Fruit fly (Drosophila melanogaster) whole organism, embryonic: ENCODE results near the gene CG10324.

Experiments
- Atf3 ChIP-seq: fragments of 200-800 bp; sonication (Bioruptor generic); optimal IDR thresholded peaks from 3 replicates; lab custom pipeline; 2016; ENCODE audit warnings: missing biosample characterization, missing genetic modification characterization
- Bteb2 ChIP-seq: fragments of 200-800 bp; sonication (Bioruptor generic); optimal IDR thresholded peaks from 2 replicates; lab custom pipeline; 2016; ENCODE audit warnings: missing biosample characterization, missing genetic modification characterization
- CG11695 ChIP-seq: fragments of 200-800 bp; sonication (Bioruptor generic); IDR thresholded peaks from 3 replicates; pipeline ENCODE4 v1.3.6; 2022; ENCODE audit warnings: missing biosample characterization, missing genetic modification characterization
- CG11723 ChIP-seq: fragments of 200-800 bp; sonication (Bioruptor generic); optimal IDR thresholded peaks from 2 replicates; lab custom pipeline; 2017; ENCODE audit warnings: missing biosample characterization, mild to moderate bottlenecking, missing genetic modification characterization
- CG12391 ChIP-seq: fragments of 200-800 bp; sonication (Bioruptor generic); optimal IDR thresholded peaks from 3 replicates; lab custom pipeline; 2018; ENCODE audit warnings: missing biosample characterization, mild to moderate bottlenecking, missing genetic modification characterization, moderate library complexity
- CG13287 ChIP-seq: fragments of 200-800 bp; sonication (Bioruptor generic); IDR thresholded peaks from 2 replicates; pipeline ENCODE4 v1.3.6; 2022; ENCODE audit warnings: missing biosample characterization, missing genetic modification characterization; ENCODE audit not compliant: partially characterized antibody
- CG14667 ChIP-seq: fragments of 200-800 bp; sonication (Bioruptor generic); IDR thresholded peaks from 2 replicates; pipeline ENCODE4 v1.3.6; 2022; ENCODE audit warnings: missing biosample characterization, missing genetic modification characterization
- CG15011 ChIP-seq: fragments of 200-800 bp; sonication (Bioruptor generic); optimal IDR thresholded peaks from 3 replicates; lab custom pipeline; 2018; ENCODE audit warnings: missing biosample characterization, mild to moderate bottlenecking, missing genetic modification characterization
- CG30431 ChIP-seq: fragments of 200-800 bp; sonication (Bioruptor generic); optimal IDR thresholded peaks from 2 replicates; lab custom pipeline; 2017; ENCODE audit warnings: missing biosample characterization, missing genetic modification characterization
- CG3281 ChIP-seq: fragments of 200-800 bp; sonication (Bioruptor generic); optimal IDR thresholded peaks from 3 replicates; lab custom pipeline; 2017; ENCODE audit warnings: missing biosample characterization, mild to moderate bottlenecking, missing genetic modification characterization
- CG3407 ChIP-seq: fragments of 200-800 bp; sonication (Bioruptor generic); optimal IDR thresholded peaks from 2 replicates; lab custom pipeline; 2018; ENCODE audit warnings: missing biosample characterization, mild to moderate bottlenecking, missing genetic modification characterization
- CG4404 ChIP-seq: fragments of 200-800 bp; sonication (Bioruptor generic); IDR thresholded peaks from 2 replicates; pipeline ENCODE4 v1.3.6; 2022; ENCODE audit warnings: missing biosample characterization, missing genetic modification characterization
- CG5180 ChIP-seq: fragments of 200-800 bp; sonication (Bioruptor generic); optimal IDR thresholded peaks from 3 replicates; lab custom pipeline; 2017; ENCODE audit warnings: missing biosample characterization, missing genetic modification characterization, mild to moderate bottlenecking, moderate library complexity, missing genetic modification reagents
- CG6683 ChIP-seq: fragments of 200-800 bp; sonication (Bioruptor generic); optimal IDR thresholded peaks from 2 replicates; lab custom pipeline; 2017; ENCODE audit warnings: missing biosample characterization, mild to moderate bottlenecking, missing genetic modification characterization, missing genetic modification reagents
- CG6765 ChIP-seq: fragments of 200-800 bp; sonication (Bioruptor generic); optimal IDR thresholded peaks from 3 replicates; lab custom pipeline; 2017; ENCODE audit warnings: missing biosample characterization, mild to moderate bottlenecking, missing genetic modification characterization
- CG7745 ChIP-seq: fragments of 200-800 bp; sonication (Bioruptor generic); optimal IDR thresholded peaks from 2 replicates; lab custom pipeline; 2018; ENCODE audit warnings: missing biosample characterization, mild to moderate bottlenecking, missing genetic modification characterization, moderate library complexity
- CG7839 ChIP-seq: fragments of 200-800 bp; sonication (Bioruptor generic); optimal IDR thresholded peaks from 3 replicates; lab custom pipeline; 2018; ENCODE audit warnings: missing biosample characterization, mild to moderate bottlenecking, missing genetic modification characterization, moderate library complexity
- CG8281 ChIP-seq: fragments of 200-800 bp; sonication (Bioruptor generic); optimal IDR thresholded peaks from 2 replicates; lab custom pipeline; 2018; ENCODE audit warnings: missing biosample characterization, mild to moderate bottlenecking, missing genetic modification characterization, moderate library complexity
- CG9609 ChIP-seq: fragments of 200-800 bp; sonication (Bioruptor generic); optimal IDR thresholded peaks from 3 replicates; lab custom pipeline; 2016; ENCODE audit warnings: missing biosample characterization, missing genetic modification characterization
- CG9876 ChIP-seq: fragments of 200-800 bp; sonication (Bioruptor generic); optimal IDR thresholded peaks from 2 replicates; lab custom pipeline; 2016; ENCODE audit warnings: missing biosample characterization, missing genetic modification characterization
- E2f1 ChIP-seq: fragments of 200-800 bp; sonication (Bioruptor generic); IDR thresholded peaks from 2 replicates; pipeline ENCODE4 v1.3.6; 2022; ENCODE audit warnings: missing biosample characterization, missing genetic modification characterization
- Fer1 ChIP-seq: fragments of 200-800 bp; sonication (Bioruptor generic); optimal IDR thresholded peaks from 2 replicates; lab custom pipeline; 2017; ENCODE audit warnings: missing biosample characterization, mild to moderate bottlenecking, missing genetic modification characterization
- HLH3B ChIP-seq: fragments of 200-800 bp; sonication (Bioruptor generic); IDR thresholded peaks from 2 replicates; pipeline ENCODE4 v1.3.6; 2022; ENCODE audit warnings: missing biosample characterization, missing genetic modification characterization
- HmgD ChIP-seq: fragments of 200-800 bp; sonication (Bioruptor generic); optimal IDR thresholded peaks from 3 replicates; lab custom pipeline; 2016; ENCODE audit warnings: missing biosample characterization, missing genetic modification characterization
- Hr51 ChIP-seq, 2 experiments: fragments of 200-800 bp; sonication (Bioruptor generic); optimal IDR thresholded peaks; 2 replicates in 1 of 2; 3 replicates in 1 of 2; lab custom pipeline; 2016 to 2018; ENCODE audit warnings: missing biosample characterization in 2 of 2, missing genetic modification characterization in 2 of 2, mild to moderate bottlenecking in 1 of 2, moderate library complexity in 1 of 2
- Lhr ChIP-seq: fragments of 200-800 bp; sonication (Bioruptor generic); optimal IDR thresholded peaks from 3 replicates; lab custom pipeline; 2017; ENCODE audit warnings: mild to moderate bottlenecking, missing biosample characterization, missing genetic modification reagents, missing genetic modification characterization
- Meics ChIP-seq: fragments of 200-800 bp; sonication (Bioruptor generic); optimal IDR thresholded peaks from 2 replicates; lab custom pipeline; 2017; ENCODE audit warnings: missing biosample characterization, mild to moderate bottlenecking, missing genetic modification characterization
- Myb ChIP-seq: fragments of 200-800 bp; sonication (Bioruptor generic); optimal IDR thresholded peaks from 2 replicates; lab custom pipeline; 2016; ENCODE audit warnings: missing biosample characterization, missing genetic modification characterization
- Nf-YC ChIP-seq: fragments of 200-800 bp; optimal IDR thresholded peaks from 3 replicates; lab custom pipeline; 2019; ENCODE audit warnings: missing biosample characterization, mild to moderate bottlenecking, missing genetic modification characterization, moderate library complexity
- Oaz ChIP-seq: fragments of 200-800 bp; sonication (Bioruptor generic); IDR thresholded peaks from 2 replicates; pipeline ENCODE4 v1.3.6; 2022; ENCODE audit warnings: missing biosample characterization, missing genetic modification characterization
- Ravus ChIP-seq: fragments of 200-800 bp; sonication (Bioruptor generic); IDR thresholded peaks from 2 replicates; pipeline ENCODE4 v1.3.6; 2022; ENCODE audit warnings: missing biosample characterization, missing genetic modification characterization
- Stat92E ChIP-seq, 3 experiments: fragments of >200 bp in 2 of 3; fragments of 200-800 bp in 1 of 3; sonication (Bioruptor generic) in 1 of 3; optimal IDR thresholded peaks; 2 replicates each; lab custom pipeline; 2017 to 2019; ENCODE audit warnings: missing biosample characterization in 3 of 3, missing genetic modification characterization in 3 of 3, mild to moderate bottlenecking in 1 of 3, moderate library complexity in 1 of 3
- abd-A ChIP-seq: fragments of 200-800 bp; sonication (Bioruptor generic); optimal IDR thresholded peaks from 3 replicates; lab custom pipeline; 2019; ENCODE audit warnings: missing biosample characterization, mild to moderate bottlenecking, missing genetic modification characterization, moderate library complexity
- ac ChIP-seq: fragments of 200-800 bp; sonication (Bioruptor generic); optimal IDR thresholded peaks from 3 replicates; lab custom pipeline; 2017; ENCODE audit warnings: missing biosample characterization, mild to moderate bottlenecking, missing genetic modification characterization
- az2 ChIP-seq: fragments of 200-800 bp; sonication (Bioruptor generic); optimal IDR thresholded peaks from 3 replicates; lab custom pipeline; 2016; ENCODE audit warnings: missing biosample characterization, missing genetic modification characterization
- bcd ChIP-seq: fragments of 200-800 bp; sonication (Bioruptor generic); optimal IDR thresholded peaks from 2 replicates; lab custom pipeline; 2017; ENCODE audit warnings: missing biosample characterization, mild to moderate bottlenecking, missing genetic modification characterization
- br ChIP-seq: fragments of >200 bp; optimal IDR thresholded peaks from 2 replicates; lab custom pipeline; 2017
- dati ChIP-seq: fragments of 200-800 bp; sonication (Bioruptor generic); IDR thresholded peaks from 2 replicates; pipeline ENCODE4 v1.3.6; 2022; ENCODE audit warnings: missing biosample characterization, missing genetic modification characterization
- dm ChIP-seq: fragments of 200-800 bp; sonication (Bioruptor generic); optimal IDR thresholded peaks from 3 replicates; lab custom pipeline; 2016; ENCODE audit warnings: missing biosample characterization, missing genetic modification characterization
- esg ChIP-seq: fragments of 200-800 bp; sonication (Bioruptor generic); conservative IDR thresholded peaks from 2 replicates; pipeline ENCODE4 v1.3.6; 2022; ENCODE audit warnings: missing biosample characterization, missing genetic modification characterization
- ind ChIP-seq: fragments of 200-800 bp; sonication (Bioruptor generic); optimal IDR thresholded peaks from 3 replicates; lab custom pipeline; 2016; ENCODE audit warnings: missing biosample characterization, missing genetic modification characterization
- jing ChIP-seq: fragments of 200-800 bp; sonication (Bioruptor generic); optimal IDR thresholded peaks from 2 replicates; lab custom pipeline; 2018; ENCODE audit warnings: missing biosample characterization, mild to moderate bottlenecking, missing genetic modification characterization
- kah ChIP-seq: fragments of 200-800 bp; sonication (Bioruptor generic); optimal IDR thresholded peaks from 2 replicates; lab custom pipeline; 2018; ENCODE audit warnings: missing biosample characterization, mild to moderate bottlenecking, missing genetic modification characterization
- peb ChIP-seq: fragments of 200-800 bp; sonication (Bioruptor generic); IDR thresholded peaks from 2 replicates; pipeline ENCODE4 v1.3.6; 2022; ENCODE audit warnings: missing biosample characterization, missing genetic modification characterization
- scrt ChIP-seq: fragments of 200-800 bp; sonication (Bioruptor generic); optimal IDR thresholded peaks from 2 replicates; lab custom pipeline; 2018; ENCODE audit warnings: missing biosample characterization, mild to moderate bottlenecking, missing genetic modification characterization, moderate library complexity
- sisA ChIP-seq: fragments of 200-800 bp; sonication (Bioruptor generic); IDR thresholded peaks from 2 replicates; pipeline ENCODE4 v1.3.6; 2022; ENCODE audit warnings: missing biosample characterization, missing genetic modification characterization
- tio ChIP-seq: fragments of 200-800 bp; sonication (Bioruptor generic); optimal IDR thresholded peaks from 2 replicates; lab custom pipeline; 2017; ENCODE audit warnings: missing biosample characterization, missing genetic modification characterization, inconsistent platforms
- tna ChIP-seq: fragments of 200-800 bp; sonication (Bioruptor generic); IDR thresholded peaks from 2 replicates; pipeline ENCODE4 v1.3.6; 2022; ENCODE audit warnings: missing biosample characterization, missing genetic modification characterization; ENCODE audit not compliant: partially characterized antibody

The CG10324 gene

dm6 chr3R:16655494-16656493 is 9.0 kb upstream of the CG10324 start, which contains the start of gene modSP (continued):
- TF ChIP-seq tio (GFP tag; lab: Kevin White, UChicago) (no peak), CG11695 (GFP tag; lab: Robert Waterston, UW) (no peak), CG14667 (GFP tag; lab: Robert Waterston, UW) (no peak), scrt (no peak), E2f1 (GFP tag; lab: Robert Waterston, UW) (no peak), CG6765 (GFP tag; lab: Kevin White, UChicago) (no peak), Bteb2 (GFP tag; lab: Kevin White, UChicago) (peak; percentile 9), CG12391 (tag; lab: Kevin White, UChicago) (peak; percentile 50), Hr51 (GFP tag; optimal IDR thresholded peaks at IDR 0.05; lab: Kevin White, UChicago) (peak in 1 of 2 experiments; percentile 37), abd-A (tag; lab: Kevin White, UChicago) (peak; percentile 24), CG13287 (GFP tag; lab: Robert Waterston, UW) (peak; percentile 76; the same call in 1 of the 2 replicates), HLH3B (GFP tag; lab: Robert Waterston, UW) (peak; percentile 33; the same call in 1 of the 2 replicates), CG11723 (GFP tag; lab: Kevin White, UChicago) (no peak), dati (GFP tag; lab: Robert Waterston, UW) (0 out of 2 replicates have a peak, but pooled peaks have one; percentile 12), az2 (peak; percentile 35), CG3281 (GFP tag; lab: Kevin White, UChicago) (no peak), bcd (GFP tag; lab: Kevin White, UChicago) (peak; percentile 31), Atf3 (GFP tag; lab: Kevin White, UChicago) (no peak), CG30431 (GFP tag; lab: Kevin White, UChicago) (no peak), HmgD (no peak), CG6683 (GFP tag; lab: Kevin White, UChicago) (no peak), CG9609 (GFP tag; lab: Kevin White, UChicago) (peak; percentile 31), Stat92E (GFP tag; optimal IDR thresholded peaks at IDR 0.05; lab: Kevin White, UChicago) (peak in 1 of 3 experiments; percentile 35), CG3407 (GFP tag; lab: Kevin White, UChicago) (no peak), ind (GFP tag; lab: Kevin White, UChicago) (peak; percentile 44), CG7745 (tag; lab: Kevin White, UChicago) (no peak), Lhr (GFP tag; lab: Kevin White, UChicago) (peak; percentile 94), Meics (GFP tag; lab: Kevin White, UChicago) (peak; percentile 29), tna (GFP tag; lab: Robert Waterston, UW) (peak; percentile 84), CG5180 (no peak), kah (GFP tag; lab: Kevin White, UChicago) (no peak), dm (no peak), CG4404 (GFP tag; lab: Robert Waterston, UW) (no peak), Ravus (GFP tag; lab: Robert Waterston, UW) (no peak), CG8281 (peak; percentile 12), br (lab: Kevin White, UChicago) (no peak), CG15011 (GFP tag; lab: Kevin White, UChicago) (no peak), CG9876 (GFP tag; lab: Kevin White, UChicago) (no peak), sisA (GFP tag; lab: Robert Waterston, UW) (peak; percentile 31; the same call in 1 of the 2 replicates), jing (GFP tag; lab: Kevin White, UChicago) (no peak), peb (no peak), CG7839 (tag; lab: Kevin White, UChicago) (no peak), Fer1 (GFP tag; lab: Kevin White, UChicago) (no peak), esg (no peak), Oaz (GFP tag; lab: Robert Waterston, UW) (no peak), ac (GFP tag; lab: Kevin White, UChicago) (no peak), Myb (GFP tag; lab: Kevin White, UChicago) (peak; percentile 40), Nf-YC (tag; lab: Kevin White, UChicago) (no peak)
